Worm (Caenorhabditis elegans): ENCODE results near the gene F41E6.8.
A peak's percentile ranks its signal among the peaks of the same experiment; 100 is the strongest.
"Not testable (repeated sequence)": the region's sequence is repeated elsewhere in the genome, so short reads cannot be mapped to it uniquely, and the experiment has no call there.

The F41E6.8 gene

ce11 chrV:8594105-8594964 is 7.0 kb downstream of the F41E6.8 start, which contains the start of gene tag-196 (continued):
- TF ChIP-seq pha-4 (tag; optimal IDR thresholded peaks at IDR 0.05) = no peak

DNA sequence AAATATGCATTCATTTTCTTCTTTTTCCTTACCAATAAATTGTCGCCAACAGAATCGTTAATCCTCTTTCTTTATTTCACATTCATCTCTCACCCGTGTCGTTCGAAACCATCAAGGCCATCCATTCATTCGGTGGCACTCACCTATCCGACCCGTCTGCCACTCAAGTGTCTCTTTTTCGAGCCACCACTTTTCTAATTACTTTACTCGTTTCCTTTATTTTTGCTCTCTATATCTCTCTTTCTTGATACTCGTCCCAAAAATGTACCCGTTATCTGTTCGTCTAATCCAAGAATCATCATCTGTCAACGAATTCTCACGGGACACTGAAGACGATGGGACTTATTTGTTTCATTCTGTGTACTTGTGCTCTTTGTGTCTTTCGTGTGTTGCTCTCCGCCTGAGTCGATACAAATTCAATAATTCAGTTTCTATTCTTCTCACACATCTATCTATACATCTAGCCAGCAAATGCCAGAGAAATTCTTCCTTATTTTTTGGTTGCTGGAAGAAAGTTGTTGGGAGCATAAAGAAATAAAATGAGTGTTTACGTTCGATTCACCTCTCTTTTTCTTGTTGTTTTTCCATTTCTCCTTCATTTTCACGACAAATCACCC is 8.5 kb downstream of the F41E6.8 start:
- TF ChIP-seq ceh-28 (tag; optimal IDR thresholded peaks at IDR 0.05) (no peak), fkh-10 (GFP tag; optimal IDR thresholded peaks at IDR 0.05) (peak; percentile 13), elt-2 (tag; optimal IDR thresholded peaks at IDR 0.05) (no peak), elt-1 (tag; optimal IDR thresholded peaks at IDR 0.05) (peak; percentile 58), nfya-1 (tag; optimal IDR thresholded peaks at IDR 0.05; ENCODE audit: insufficient read depth) (no peak), unc-62 (GFP tag; optimal IDR thresholded peaks at IDR 0.05) (peak; percentile 53), egl-27 (tag; optimal IDR thresholded peaks at IDR 0.05) (no peak), aly-2 (tag; optimal IDR thresholded peaks at IDR 0.05) (no peak), egl-5 (tag; optimal IDR thresholded peaks at IDR 0.05) (peak; percentile 13), nhr-25 (tag; optimal IDR thresholded peaks at IDR 0.05) (no peak), snpc-4 (tag; optimal IDR thresholded peaks at IDR 0.05) (no peak)

ce11 chrV:8588079-8588478 is 13.2 kb downstream of the F41E6.8 start, which contains the start of gene C10B5.3:
TSS of gene C10B5.3 (minus strand) at chrV:8588179.
- TF ChIP-seq nfya-1 (tag; optimal IDR thresholded peaks at IDR 0.05; ENCODE audit: insufficient read depth) = no peak
- no peak for TF ChIP-seq nhr-76 (tag; optimal IDR thresholded peaks at IDR 0.05)
- TF ChIP-seq lin-39 (tag; optimal IDR thresholded peaks at IDR 0.05) = no peak
- no peak for TF ChIP-seq egl-5 (tag; optimal IDR thresholded peaks at IDR 0.05)

DNA sequence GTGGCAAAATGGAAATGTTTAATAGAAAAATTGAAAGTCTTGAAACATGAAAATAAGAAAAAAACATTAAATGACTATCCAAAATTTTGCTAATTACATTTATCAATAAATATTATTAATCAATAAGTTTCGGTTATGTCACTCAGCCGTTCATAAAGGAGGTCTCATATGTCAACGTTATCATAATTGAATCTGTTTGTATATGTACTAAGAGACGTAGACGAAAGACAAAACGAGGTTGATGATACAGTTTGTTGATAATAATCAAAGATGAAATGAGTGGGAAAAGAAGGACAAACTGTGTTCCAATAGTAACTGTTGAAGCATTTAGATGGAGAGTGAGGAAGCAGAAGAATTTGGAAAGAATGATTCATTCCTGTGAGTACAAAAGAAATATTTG is 14.4 kb downstream of the F41E6.8 start:
- TF ChIP-seq pha-4 (tag; optimal IDR thresholded peaks at IDR 0.05) (peak; percentile 72), pqm-1 (tag; optimal IDR thresholded peaks at IDR 0.05) (peak; percentile 4), egl-5 (tag; optimal IDR thresholded peaks at IDR 0.05) (no peak), elt-1 (tag; optimal IDR thresholded peaks at IDR 0.05) (no peak), elt-2 (tag; optimal IDR thresholded peaks at IDR 0.05) (peak; percentile 67), elt-3 (tag; optimal IDR thresholded peaks at IDR 0.05) (no peak), unc-62 (GFP tag; optimal IDR thresholded peaks at IDR 0.05) (no peak), ztf-4 (tag; optimal IDR thresholded peaks at IDR 0.05) (no peak)

DNA sequence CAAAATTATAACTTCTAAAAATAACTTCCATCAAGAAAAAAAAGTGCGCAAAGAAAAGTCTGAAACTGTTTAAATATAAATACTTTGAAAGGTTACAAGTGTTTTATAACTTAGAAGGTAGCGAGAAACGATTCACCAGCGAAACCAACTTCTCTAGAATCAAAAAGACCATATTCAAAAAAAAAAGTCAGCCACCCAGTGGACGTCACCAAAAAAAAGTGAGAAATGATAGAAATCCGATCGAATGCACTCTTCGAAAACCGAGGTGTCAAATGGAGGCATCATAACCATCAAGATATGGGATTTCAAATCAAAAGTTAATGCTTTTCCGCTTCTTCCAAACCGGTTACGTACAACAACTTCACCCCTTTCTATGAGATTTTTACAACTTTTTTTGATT is 14.8 kb downstream of the F41E6.8 start:
- no peak for TF ChIP-seq skn-1 (tag; optimal IDR thresholded peaks at IDR 0.05)
- TF ChIP-seq nhr-67 (tag; optimal IDR thresholded peaks at IDR 0.05) = no peak
- no peak for TF ChIP-seq tbx-2 (tag; optimal IDR thresholded peaks at IDR 0.05)
- TF ChIP-seq mml-1 (tag; optimal IDR thresholded peaks at IDR 0.05) = no peak
- TF ChIP-seq fkh-10 (GFP tag; optimal IDR thresholded peaks at IDR 0.05) = no peak

DNA sequence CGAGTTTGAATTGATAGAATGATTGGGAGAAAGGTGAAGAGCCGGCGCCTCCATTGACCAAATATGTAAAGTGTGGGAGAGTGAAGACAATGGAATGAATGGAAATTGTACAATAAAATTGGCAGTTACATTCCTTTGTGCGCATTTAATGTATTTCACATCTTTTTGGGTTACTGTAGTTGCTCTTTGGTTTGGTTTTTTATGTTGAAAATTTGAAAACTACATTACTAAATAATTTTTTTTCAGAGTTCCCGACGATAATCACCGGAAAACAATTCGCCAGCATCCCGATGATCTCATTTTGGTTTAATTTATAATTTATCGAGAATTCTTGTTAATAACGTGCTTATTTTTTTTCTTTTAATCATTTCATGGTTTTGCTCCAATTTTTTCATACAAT is 20.4 kb downstream of the F41E6.8 start, which contains the start of gene C10B5.1:
C10B5.1 (plus strand) TSS at position 301 of the 400 bp plus-strand sequence.
- TF ChIP-seq mdl-1 (tag; optimal IDR thresholded peaks at IDR 0.05) (no peak), fkh-2 (tag; optimal IDR thresholded peaks at IDR 0.05) (no peak)

ce11 chrV:8574762-8575161 is 26.6 kb downstream of the F41E6.8 start, which contains the start of gene F25G6.1:
TSS of gene F25G6.1 (plus strand) at chrV:8575062.
- not testable (repeated sequence) for TF ChIP-seq elt-3, unc-39, pha-4 (tag; optimal IDR thresholded peaks at IDR 0.05)

ce11 chrV:8569841-8570361 is 31.4 kb downstream of the F41E6.8 start, which contains the start of the genes F25G6.9 and symk-1:
TSS of gene F25G6.9 (minus strand) at chrV:8570000.
TSS of gene symk-1 (plus strand) at chrV:8570311.
- TF ChIP-seq R02D3.7 (tag; optimal IDR thresholded peaks at IDR 0.05) (peak; percentile 5), ceh-28 (tag; optimal IDR thresholded peaks at IDR 0.05) (no peak), lin-15B (tag; optimal IDR thresholded peaks at IDR 0.05) (peak; percentile 54), lsy-12 (tag; optimal IDR thresholded peaks at IDR 0.05) (peak; percentile 32), hmg-11 (tag; optimal IDR thresholded peaks at IDR 0.05) (peak; percentile 68), ceh-16 (tag; optimal IDR thresholded peaks at IDR 0.05) (no peak), nfya-1 (tag; optimal IDR thresholded peaks at IDR 0.05; ENCODE audit: insufficient read depth) (peak; percentile 68), ceh-82 (tag; optimal IDR thresholded peaks at IDR 0.05) (no peak), aly-2 (tag; optimal IDR thresholded peaks at IDR 0.05) (no peak), pqm-1 (tag; optimal IDR thresholded peaks at IDR 0.05) (peak; percentile 26), skn-1 (tag; optimal IDR thresholded peaks at IDR 0.05) (peak; percentile 10), ZK546.5 (tag; optimal IDR thresholded peaks at IDR 0.05) (no peak), lin-39 (tag; optimal IDR thresholded peaks at IDR 0.05) (no peak), snpc-4 (tag; optimal IDR thresholded peaks at IDR 0.05) (peak; percentile 64), nhr-23 (tag; optimal IDR thresholded peaks at IDR 0.05) (peak; percentile 34), nhr-11 (tag; optimal IDR thresholded peaks at IDR 0.05) (no peak), tbx-2 (tag; optimal IDR thresholded peaks at IDR 0.05) (peak; percentile 50), ztf-4 (tag; optimal IDR thresholded peaks at IDR 0.05) (no peak), elt-1 (tag; optimal IDR thresholded peaks at IDR 0.05) (no peak), elt-2 (tag; optimal IDR thresholded peaks at IDR 0.05) (peak; percentile 38)
